Fruit fly (Drosophila melanogaster) whole organism, adult: ENCODE results near the gene Nup58.

Experiments
- CG12768 ChIP-seq: fragments of 200-800 bp; sonication (Bioruptor generic); optimal IDR thresholded peaks from 2 replicates; lab custom pipeline; 2017; ENCODE audit warnings: missing biosample characterization, missing genetic modification characterization, mild to moderate bottlenecking, moderate library complexity, missing genetic modification reagents
- CG14711 ChIP-seq: fragments of 200-800 bp; sonication (Bioruptor generic); optimal IDR thresholded peaks from 2 replicates; lab custom pipeline; 2018; ENCODE audit warnings: missing biosample characterization, mild to moderate bottlenecking, missing genetic modification characterization, moderate library complexity
- CG33017 ChIP-seq: fragments of 200-800 bp; sonication (Bioruptor generic); optimal IDR thresholded peaks from 2 replicates; lab custom pipeline; 2018; ENCODE audit warnings: missing biosample characterization, mild to moderate bottlenecking, missing genetic modification characterization, moderate library complexity
- CG5204 ChIP-seq: fragments of 200-800 bp; sonication (Bioruptor generic); optimal IDR thresholded peaks from 2 replicates; lab custom pipeline; 2016; ENCODE audit warnings: missing biosample characterization, missing genetic modification characterization
- CG7101 ChIP-seq: fragments of 200-800 bp; sonication (Bioruptor generic); optimal IDR thresholded peaks from 2 replicates; lab custom pipeline; 2018; ENCODE audit warnings: missing biosample characterization, mild to moderate bottlenecking, missing genetic modification characterization, moderate library complexity
- Clk ChIP-seq: fragments of 200-800 bp; sonication (Bioruptor generic); optimal IDR thresholded peaks from 2 replicates; lab custom pipeline; 2017; ENCODE audit warnings: missing biosample characterization, missing genetic modification characterization
- Hr96 ChIP-seq: fragments of 200-800 bp; sonication (Bioruptor generic); optimal IDR thresholded peaks from 2 replicates; lab custom pipeline; 2016; ENCODE audit warnings: missing biosample characterization, missing genetic modification characterization
- bab1 ChIP-seq: fragments of 200-800 bp; sonication (Bioruptor generic); optimal IDR thresholded peaks from 3 replicates; lab custom pipeline; 2019; ENCODE audit warnings: missing biosample characterization, mild to moderate bottlenecking, missing genetic modification characterization, moderate library complexity
- kay ChIP-seq: fragments of 200-800 bp; sonication (Bioruptor generic); peaks from one replicate; lab custom pipeline; 2016; ENCODE audit warnings: missing biosample characterization, missing genetic modification characterization, borderline replicate concordance
- ovo ChIP-seq: fragments of 200-800 bp; sonication (Bioruptor generic); optimal IDR thresholded peaks from 2 replicates; lab custom pipeline; 2016; ENCODE audit warnings: missing biosample characterization, missing genetic modification characterization
- toe ChIP-seq: fragments of 200-800 bp; sonication (Bioruptor generic); optimal IDR thresholded peaks from 2 replicates; lab custom pipeline; 2016; ENCODE audit warnings: missing biosample characterization, missing genetic modification characterization

DNA sequence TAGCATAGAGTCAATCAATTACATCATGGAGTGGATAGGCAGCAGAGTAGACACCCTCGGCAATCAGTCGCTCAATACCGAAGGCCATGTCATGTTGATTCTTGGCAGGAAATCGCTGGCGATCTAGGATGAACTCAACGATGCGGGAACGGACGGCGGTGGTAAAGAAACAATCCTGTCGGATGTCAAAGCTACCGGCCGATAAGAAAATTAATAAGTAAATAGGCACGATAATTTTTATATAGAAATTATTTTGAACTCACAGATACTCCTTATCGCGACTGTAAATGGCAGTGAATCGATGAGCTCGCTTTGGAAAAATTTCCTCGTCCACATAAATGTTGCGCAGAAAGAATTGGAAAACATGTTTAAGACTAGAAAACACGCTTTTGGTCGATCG lies 6.8 kb upstream of the Nup58 start:
- TF ChIP-seq Clk: no peak
- TF ChIP-seq CG7101 (tag; lab: Kevin White, UChicago): no peak
- no peak for TF ChIP-seq kay (GFP tag; lab: Kevin White, UChicago)
- TF ChIP-seq CG5204 (GFP tag; lab: Kevin White, UChicago): no peak
- TF ChIP-seq bab1 (GFP tag; lab: Kevin White, UChicago): no peak
- no peak for TF ChIP-seq ovo (GFP tag; lab: Kevin White, UChicago)
- TF ChIP-seq toe (GFP tag; lab: Kevin White, UChicago): no peak
- no peak for TF ChIP-seq CG33017
- TF ChIP-seq CG14711 (tag; lab: Kevin White, UChicago): no peak
- TF ChIP-seq CG12768 (GFP tag; lab: Kevin White, UChicago): no peak
- TF ChIP-seq Hr96 (GFP tag; lab: Kevin White, UChicago): no peak
